Worm (Caenorhabditis elegans) whole organism, young adult: Measurements from ENCODE around the gene nspg-1.

Experiments
- ama-1 ChIP-seq, 3 experiments: fragments of 150-350 bp in 1 of 3; sonication (generic microtip) in 2 of 3; optimal IDR thresholded peaks; 2 replicates each; lab custom pipeline; 2014 to 2018; ENCODE audit warnings: missing biosample characterization in 2 of 3, missing genetic modification characterization in 2 of 3, missing genetic modification reagents in 2 of 3
- dpl-1 ChIP-seq: fragments of 150-350 bp; optimal IDR thresholded peaks from 2 replicates; lab custom pipeline; 2014; ENCODE audit warnings: missing biosample characterization, missing genetic modification reagents, missing genetic modification characterization
- madf-6 ChIP-seq: fragments of 200-800 bp; sonication (Bioruptor generic); IDR thresholded peaks from 2 replicates; pipeline ENCODE4 v1.3.6; 2022; ENCODE audit warnings: missing genetic modification reagents, missing genetic modification characterization, missing compliant biosample characterization
- nhr-90 ChIP-seq: sonication (generic microtip); optimal IDR thresholded peaks from 2 replicates; lab custom pipeline; 2016; ENCODE audit warnings: missing genotype, mild to moderate bottlenecking, missing genetic modification characterization, missing compliant biosample characterization

DNA sequence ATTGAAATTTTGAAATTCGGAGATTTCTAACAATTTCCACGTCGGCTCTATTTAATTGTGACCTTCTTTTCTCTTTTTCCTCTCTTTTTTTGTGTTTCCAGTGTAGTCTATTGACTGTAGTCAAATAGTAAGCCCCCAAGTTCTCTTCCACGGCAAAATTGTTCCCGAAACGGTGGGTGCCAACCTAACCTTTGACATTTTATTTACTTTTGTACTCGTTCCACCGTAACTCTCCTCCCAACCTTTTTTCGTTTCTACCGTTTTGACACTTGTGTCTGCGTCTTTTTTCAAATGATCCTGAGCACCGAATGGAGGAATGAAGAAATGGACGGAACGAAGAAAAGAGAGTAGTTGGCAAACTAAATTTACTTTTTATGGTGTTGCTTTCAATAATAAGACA is 2.8 kb upstream of the nspg-1 start:
- TF ChIP-seq madf-6 (GFP tag; lab: Robert Waterston, UW) (no peak), nhr-90 (no peak), dpl-1 (no peak), ama-1 (optimal IDR thresholded peaks at IDR 0.05; lab: Kevin White, UChicago) (no peak), ama-1 (GFP tag; optimal IDR thresholded peaks at IDR 0.05; lab: Kevin White, UChicago) (no peak)
